Worm (Caenorhabditis elegans) whole organism, young adult: Measurements from ENCODE around the gene C03B1.13.

Experiments used
- ZK185.1 ChIP-seq: sonication (generic microtip); optimal IDR thresholded peaks from 2 replicates; lab custom pipeline; 2016; ENCODE audit warnings: mild to moderate bottlenecking, missing genetic modification characterization, missing compliant biosample characterization; ENCODE audit not compliant: poor library complexity, severe bottlenecking
- ama-1 ChIP-seq, 3 experiments: fragments of 150-350 bp in 1 of 3; sonication (generic microtip) in 2 of 3; optimal IDR thresholded peaks; 2 replicates each; lab custom pipeline; 2014 to 2018; ENCODE audit warnings: missing biosample characterization in 2 of 3, missing genetic modification characterization in 2 of 3, missing genetic modification reagents in 2 of 3
- attf-3 ChIP-seq: fragments of 200-800 bp; sonication (Bioruptor generic); conservative IDR thresholded peaks from 2 replicates; pipeline ENCODE4 v1.3.6; 2022; ENCODE audit warnings: missing genetic modification reagents, missing genetic modification characterization, missing compliant biosample characterization

DNA sequence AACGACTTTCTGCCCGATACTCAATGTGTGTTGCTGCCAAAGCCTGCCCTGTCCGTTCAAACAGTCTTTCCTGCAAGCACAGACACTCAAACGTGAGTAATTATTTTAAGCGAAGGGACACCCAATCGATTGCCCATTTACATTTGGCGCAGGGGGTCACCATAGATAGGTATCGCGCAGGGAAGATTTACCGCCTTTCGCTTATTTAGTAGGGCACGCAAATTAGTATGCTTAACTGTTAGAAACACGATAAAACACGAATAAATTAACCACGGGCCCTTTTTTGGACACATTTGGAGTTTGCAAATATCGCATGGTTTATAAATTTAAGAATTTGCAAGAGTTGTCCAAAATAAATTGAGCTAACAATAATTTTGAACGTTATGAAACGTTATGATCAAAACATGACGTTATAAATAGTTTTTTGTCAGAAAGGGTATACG, 41.4 kb downstream of the C03B1.13 start:
- TF ChIP-seq ZK185.1 (tag; lab: Kevin White, UChicago): peak; percentile 99
- no peak for TF ChIP-seq ama-1 (optimal IDR thresholded peaks at IDR 0.05; lab: Kevin White, UChicago)
- peak; percentile 18 to 94 for TF ChIP-seq ama-1 (GFP tag; optimal IDR thresholded peaks at IDR 0.05; lab: Kevin White, UChicago)
- 0 out of 2 replicates have a peak, but pooled peaks have one; percentile 40 for TF ChIP-seq attf-3 (GFP tag; lab: Robert Waterston, UW)
